Worm (Caenorhabditis elegans): ENCODE results near the gene srw-31.
A peak's percentile ranks its signal among the peaks of the same experiment; 100 is the strongest.

The srw-31 gene

ce11 chrV:17485078-17485477 lies 21.3 kb upstream of the srw-31 start, which contains the start of gene srh-111:
Gene srh-111 (minus strand): TSS chrV:17485178.
- TF ChIP-seq F23B12.7 (tag; optimal IDR thresholded peaks at IDR 0.05; ENCODE audit: insufficient read depth) (no peak), lin-54 (GFP tag; optimal IDR thresholded peaks at IDR 0.05) (no peak), ztf-28 (GFP tag; IDR thresholded peaks at IDR 0.05) (no peak), nhr-179 (tag; optimal IDR thresholded peaks at IDR 0.05) (no peak), mxl-1 (tag; optimal IDR thresholded peaks at IDR 0.05) (no peak), C17E4.6 (GFP tag; IDR thresholded peaks at IDR 0.05) (no peak), dox-1 (GFP tag; IDR thresholded peaks at IDR 0.05) (no peak), unc-130 (GFP tag; optimal IDR thresholded peaks at IDR 0.05) (no peak), ztf-3 (GFP tag; optimal IDR thresholded peaks at IDR 0.05) (no peak), snpc-1.1 (tag; optimal IDR thresholded peaks at IDR 0.05; ENCODE audit: insufficient read depth) (no peak)

- TF ChIP-seq zfh-2 (GFP tag; conservative IDR thresholded peaks at IDR 0.05), result no peak
These were observed 20.4 kb upstream of the srw-31 start, which contains the start of gene scl-24 for ce11 chrV:17486034-17486433. Gene scl-24 (plus strand): TSS chrV:17486334.

ce11 chrV:17493732-17494131 lies 12.7 kb upstream of the srw-31 start, which contains the start of gene fbxa-102:
Gene fbxa-102 (minus strand): TSS chrV:17493832.
- no peak for TF ChIP-seq mxl-1 (tag; optimal IDR thresholded peaks at IDR 0.05)
- no peak for TF ChIP-seq ekl-4 (GFP tag; IDR thresholded peaks at IDR 0.05)
- TF ChIP-seq K11D2.4 (GFP tag; IDR thresholded peaks at IDR 0.05), result no peak
- TF ChIP-seq lin-54 (GFP tag; optimal IDR thresholded peaks at IDR 0.05), result no peak
- no peak for TF ChIP-seq hlh-12 (tag; optimal IDR thresholded peaks at IDR 0.05)
- TF ChIP-seq pha-4 (tag; optimal IDR thresholded peaks at IDR 0.05), result no peak
- TF ChIP-seq zim-3 (tag; optimal IDR thresholded peaks at IDR 0.05), result no peak

ce11 chrV:17496071-17496470 lies 10.3 kb upstream of the srw-31 start, which contains the start of gene srh-118:
Gene srh-118 (minus strand): TSS chrV:17496171.
- TF ChIP-seq ama-1 (optimal IDR thresholded peaks at IDR 0.05) (no peak), ama-1 (GFP tag; optimal IDR thresholded peaks at IDR 0.05) (no peak), xnd-1 (tag; optimal IDR thresholded peaks at IDR 0.05) (no peak), ceh-27 (GFP tag; optimal IDR thresholded peaks at IDR 0.05) (no peak), cebp-1 (GFP tag; IDR thresholded peaks at IDR 0.05) (no peak), cebp-1 (tag; optimal IDR thresholded peaks at IDR 0.05) (no peak), nfya-1 (tag; optimal IDR thresholded peaks at IDR 0.05; ENCODE audit: borderline replicate concordance, insufficient read depth) (no peak), snpc-1.1 (tag; optimal IDR thresholded peaks at IDR 0.05; ENCODE audit: insufficient read depth) (no peak), F55B11.4 (tag; optimal IDR thresholded peaks at IDR 0.05; ENCODE audit: borderline replicate concordance, insufficient read depth) (no peak), lin-35 (GFP tag; optimal IDR thresholded peaks at IDR 0.05) (no peak), B0336.3 (GFP tag; IDR thresholded peaks at IDR 0.05) (no peak), K11D2.4 (GFP tag; IDR thresholded peaks at IDR 0.05) (no peak)

- TF ChIP-seq ztf-18 (tag; optimal IDR thresholded peaks at IDR 0.05), result no peak
- no peak for TF ChIP-seq nfyb-1 (GFP tag; IDR thresholded peaks at IDR 0.05)
- no peak for TF ChIP-seq B0035.1 (tag; optimal IDR thresholded peaks at IDR 0.05)
- 0 out of 2 replicates have a peak, but pooled peaks have one; percentile 17 for TF ChIP-seq ceh-58 (GFP tag; IDR thresholded peaks at IDR 0.05)
- TF ChIP-seq tbx-9 (tag; optimal IDR thresholded peaks at IDR 0.05; ENCODE audit: borderline replicate concordance), result no peak
- no peak for TF ChIP-seq ztf-28 (GFP tag; IDR thresholded peaks at IDR 0.05)
- no peak for TF ChIP-seq T07F8.4 (tag; optimal IDR thresholded peaks at IDR 0.05)
- TF ChIP-seq K11D2.4 (GFP tag; IDR thresholded peaks at IDR 0.05), result no peak
- no peak for TF ChIP-seq F39B2.1 (GFP tag; IDR thresholded peaks at IDR 0.05)
- TF ChIP-seq nhr-120 (GFP tag; IDR thresholded peaks at IDR 0.05), result 0 out of 2 replicates have a peak, but pooled peaks have one; percentile 52
- no peak for TF ChIP-seq Y79H2A.3 (GFP tag; conservative IDR thresholded peaks at IDR 0.05)
- TF ChIP-seq F57C9.4 (tag; optimal IDR thresholded peaks at IDR 0.05), result no peak
- TF ChIP-seq egl-44 (GFP tag; IDR thresholded peaks at IDR 0.05), result no peak
- TF ChIP-seq hmg-20 (GFP tag; IDR thresholded peaks at IDR 0.05), result no peak
- TF ChIP-seq zfh-2 (GFP tag; conservative IDR thresholded peaks at IDR 0.05), result peak; percentile 74
- no peak for TF ChIP-seq aptf-2 (GFP tag; conservative IDR thresholded peaks at IDR 0.05)
These were observed 6.3 kb upstream of the srw-31 start for ce11 chrV:17500055-17500454.
